Fruit fly (Drosophila melanogaster) whole organism, embryonic: ENCODE results near the gene Nelf-E.

Source experiments
- CG10543 ChIP-seq: fragments of 200-800 bp; sonication (Bioruptor generic); optimal IDR thresholded peaks from 3 replicates; lab custom pipeline; 2017; ENCODE audit warnings: missing biosample characterization, mild to moderate bottlenecking, missing genetic modification characterization, moderate library complexity
- CG1233 ChIP-seq: fragments of 200-800 bp; sonication (Bioruptor generic); optimal IDR thresholded peaks from 4 replicates; lab custom pipeline; 2018; ENCODE audit warnings: missing biosample characterization, mild to moderate bottlenecking, missing genetic modification characterization
- CG14441 ChIP-seq: fragments of 200-800 bp; sonication (Bioruptor generic); IDR thresholded peaks from 2 replicates; pipeline ENCODE4 v1.3.6; 2022; ENCODE audit warnings: missing biosample characterization, missing genetic modification characterization
- CG15269 ChIP-seq: fragments of 200-800 bp; sonication (Bioruptor generic); optimal IDR thresholded peaks from 2 replicates; lab custom pipeline; 2018; ENCODE audit warnings: missing biosample characterization, mild to moderate bottlenecking, missing genetic modification characterization, moderate library complexity
- CG1647 ChIP-seq: fragments of 200-800 bp; sonication (Bioruptor generic); optimal IDR thresholded peaks from 3 replicates; lab custom pipeline; 2016; ENCODE audit warnings: missing biosample characterization, missing genetic modification characterization
- CG17385 ChIP-seq: fragments of 200-800 bp; sonication (Bioruptor generic); optimal IDR thresholded peaks from 3 replicates; lab custom pipeline; 2018; ENCODE audit warnings: missing biosample characterization, mild to moderate bottlenecking, missing genetic modification characterization
- CG2199 ChIP-seq: fragments of 200-800 bp; sonication (Bioruptor generic); IDR thresholded peaks from 3 replicates; pipeline ENCODE4 v1.3.6; 2022; ENCODE audit warnings: missing biosample characterization, missing genetic modification characterization
- CG2678 ChIP-seq: fragments of 200-800 bp; sonication (Bioruptor generic); optimal IDR thresholded peaks from 3 replicates; lab custom pipeline; 2019; ENCODE audit warnings: missing biosample characterization, mild to moderate bottlenecking, missing genetic modification characterization, moderate library complexity
- CG32532 ChIP-seq: fragments of 200-800 bp; sonication (Bioruptor generic); IDR thresholded peaks from 2 replicates; pipeline ENCODE4 v1.3.6; 2022; ENCODE audit warnings: missing biosample characterization, missing genetic modification characterization
- CG4360 ChIP-seq: fragments of 200-800 bp; sonication (Bioruptor generic); IDR thresholded peaks from 2 replicates; pipeline ENCODE4 v1.3.6; 2022; ENCODE audit warnings: missing biosample characterization, missing genetic modification characterization
- CG4617 ChIP-seq: fragments of 200-800 bp; sonication (Bioruptor generic); optimal IDR thresholded peaks from 3 replicates; lab custom pipeline; 2016; ENCODE audit warnings: missing biosample characterization, missing genetic modification characterization, borderline replicate concordance
- CG6689 ChIP-seq: fragments of 200-800 bp; sonication (Bioruptor generic); IDR thresholded peaks from 2 replicates; pipeline ENCODE4 v1.3.6; 2022; ENCODE audit warnings: missing biosample characterization, missing genetic modification characterization
- CG6791 ChIP-seq: fragments of 200-800 bp; sonication (Bioruptor generic); IDR thresholded peaks from 3 replicates; pipeline ENCODE4 v1.3.6; 2022; ENCODE audit warnings: missing biosample characterization, missing genetic modification characterization; ENCODE audit not compliant: partially characterized antibody
- CG9932 ChIP-seq: fragments of 200-800 bp; sonication (Bioruptor generic); IDR thresholded peaks from 2 replicates; pipeline ENCODE4 v1.3.6; 2022; ENCODE audit warnings: missing biosample characterization, missing genetic modification characterization
- CoRest ChIP-seq: fragments of 200-800 bp; sonication (Bioruptor generic); optimal IDR thresholded peaks from 3 replicates; lab custom pipeline; 2018; ENCODE audit warnings: missing biosample characterization, mild to moderate bottlenecking, missing genetic modification characterization, moderate library complexity
- D19A ChIP-seq: fragments of 200-800 bp; optimal IDR thresholded peaks from 3 replicates; lab custom pipeline; 2019; ENCODE audit warnings: missing biosample characterization, mild to moderate bottlenecking, missing genetic modification characterization, moderate library complexity
- D19B ChIP-seq: fragments of 200-800 bp; sonication (Bioruptor generic); optimal IDR thresholded peaks from 2 replicates; lab custom pipeline; 2017; ENCODE audit warnings: missing biosample characterization, mild to moderate bottlenecking, missing genetic modification characterization
- Drgx ChIP-seq: fragments of 200-800 bp; sonication (Bioruptor generic); IDR thresholded peaks from 2 replicates; pipeline ENCODE4 v1.3.6; 2022; ENCODE audit warnings: missing biosample characterization, missing genetic modification characterization
- Ets65A ChIP-seq: fragments of 200-800 bp; sonication (Bioruptor generic); peaks from one replicate; lab custom pipeline; 2016; ENCODE audit warnings: missing biosample characterization, missing genetic modification characterization
- Gug ChIP-seq: fragments of 200-800 bp; sonication (Bioruptor generic); IDR thresholded peaks from 4 replicates; pipeline ENCODE4 v1.3.6; 2022; ENCODE audit warnings: missing biosample characterization, missing genetic modification characterization
- Max ChIP-seq: fragments of 200-800 bp; sonication (Bioruptor generic); optimal IDR thresholded peaks from 2 replicates; lab custom pipeline; 2016; ENCODE audit warnings: missing biosample characterization, mild to moderate bottlenecking, missing genetic modification characterization
- Med ChIP-seq: fragments of 200-800 bp; sonication (Bioruptor generic); peaks from one replicate; lab custom pipeline; 2016; ENCODE audit warnings: missing biosample characterization, missing genetic modification characterization, mild to moderate bottlenecking, inconsistent platforms, moderate library complexity
- Oli ChIP-seq: fragments of 200-800 bp; sonication (Bioruptor generic); optimal IDR thresholded peaks from 2 replicates; lab custom pipeline; 2018; ENCODE audit warnings: missing biosample characterization, mild to moderate bottlenecking, missing genetic modification characterization, moderate library complexity
- Stat92E ChIP-seq, 3 experiments: fragments of >200 bp in 2 of 3; fragments of 200-800 bp in 1 of 3; sonication (Bioruptor generic) in 1 of 3; optimal IDR thresholded peaks; 2 replicates each; lab custom pipeline; 2017 to 2019; ENCODE audit warnings: missing biosample characterization in 3 of 3, missing genetic modification characterization in 3 of 3, mild to moderate bottlenecking in 1 of 3, moderate library complexity in 1 of 3
- bsh ChIP-seq, 2 experiments: fragments of 200-800 bp; sonication (Bioruptor generic); optimal IDR thresholded peaks; 2 replicates each; lab custom pipeline; 2017 to 2018; ENCODE audit warnings: mild to moderate bottlenecking in 2 of 2, missing biosample characterization in 2 of 2, missing genetic modification characterization in 2 of 2, moderate library complexity in 1 of 2
- chinmo ChIP-seq: fragments of 200-800 bp; sonication (Bioruptor generic); IDR thresholded peaks from 4 replicates; pipeline ENCODE4 v1.3.6; 2022; ENCODE audit warnings: missing biosample characterization, missing genetic modification characterization; ENCODE audit not compliant: partially characterized antibody
- ci ChIP-seq: fragments of 200-800 bp; sonication (Bioruptor generic); IDR thresholded peaks from 3 replicates; pipeline ENCODE4 v1.3.6; 2022; ENCODE audit warnings: missing biosample characterization, missing genetic modification characterization
- croc ChIP-seq: fragments of 200-800 bp; sonication (Bioruptor generic); conservative IDR thresholded peaks from 3 replicates; pipeline ENCODE4 v1.3.6; 2022; ENCODE audit warnings: missing biosample characterization, missing genetic modification characterization
- crol ChIP-seq: fragments of 200-800 bp; sonication (Bioruptor generic); IDR thresholded peaks from 2 replicates; pipeline ENCODE4 v1.3.6; 2022; ENCODE audit warnings: missing biosample characterization, missing genetic modification characterization
- dpn ChIP-seq, 2 experiments: fragments of 200-800 bp; sonication (Bioruptor generic); optimal IDR thresholded peaks; 3 replicates each; lab custom pipeline; 2016; ENCODE audit warnings: missing biosample characterization in 2 of 2, missing genetic modification characterization in 2 of 2
- dysf ChIP-seq: fragments of 200-800 bp; sonication (Bioruptor generic); IDR thresholded peaks from 3 replicates; pipeline ENCODE4 v1.3.6; 2022; ENCODE audit warnings: missing biosample characterization, missing genetic modification characterization
- fru ChIP-seq: fragments of >200 bp; optimal IDR thresholded peaks from 2 replicates; lab custom pipeline; 2017
- grau ChIP-seq: fragments of 200-800 bp; optimal IDR thresholded peaks from 3 replicates; lab custom pipeline; 2019; ENCODE audit warnings: missing biosample characterization, mild to moderate bottlenecking, missing genetic modification characterization, moderate library complexity
- gsb ChIP-seq: fragments of 200-800 bp; sonication (Bioruptor generic); IDR thresholded peaks from 2 replicates; pipeline ENCODE4 v1.3.6; 2022; ENCODE audit warnings: missing biosample characterization, missing genetic modification characterization
- kah ChIP-seq: fragments of 200-800 bp; sonication (Bioruptor generic); optimal IDR thresholded peaks from 2 replicates; lab custom pipeline; 2018; ENCODE audit warnings: missing biosample characterization, mild to moderate bottlenecking, missing genetic modification characterization
- org-1 ChIP-seq: fragments of 200-800 bp; sonication (Bioruptor generic); optimal IDR thresholded peaks from 2 replicates; lab custom pipeline; 2017; ENCODE audit warnings: missing biosample characterization, missing genetic modification characterization
- p53 ChIP-seq: fragments of 200-800 bp; sonication (Bioruptor generic); optimal IDR thresholded peaks from 2 replicates; lab custom pipeline; 2016; ENCODE audit warnings: missing biosample characterization, missing genetic modification characterization
- pan ChIP-seq, 4 experiments: fragments of >200 bp in 3 of 4; fragments of 200-800 bp in 1 of 4; sonication (Bioruptor generic) in 1 of 4; optimal IDR thresholded peaks in 3 of 4; IDR thresholded peaks in 1 of 4; 2 replicates each; pipeline versions ENCODE4 v1.3.6 to Lab custom; 2017 to 2022; ENCODE audit warnings: missing biosample characterization in 2 of 4, missing genetic modification characterization in 2 of 4, mixed read lengths in 1 of 4
- row ChIP-seq: fragments of 200-800 bp; sonication (Bioruptor generic); IDR thresholded peaks from 3 replicates; pipeline ENCODE4 v1.3.6; 2022; ENCODE audit warnings: missing biosample characterization, missing genetic modification characterization
- sens ChIP-seq: fragments of 200-800 bp; sonication (Bioruptor generic); peaks from one replicate; lab custom pipeline; 2016; ENCODE audit warnings: missing biosample characterization, missing genetic modification characterization
- slbo ChIP-seq: fragments of 200-800 bp; sonication (Bioruptor generic); IDR thresholded peaks from 2 replicates; pipeline ENCODE4 v1.3.6; 2022; ENCODE audit warnings: missing biosample characterization, missing genetic modification characterization
- so ChIP-seq: fragments of 200-800 bp; sonication (Bioruptor generic); IDR thresholded peaks from 3 replicates; pipeline ENCODE4 v1.3.6; 2022; ENCODE audit warnings: missing biosample characterization, missing genetic modification characterization
- z ChIP-seq: fragments of 200-800 bp; sonication (Bioruptor generic); IDR thresholded peaks from 3 replicates; pipeline ENCODE4 v1.3.6; 2022; ENCODE audit warnings: missing biosample characterization, missing genetic modification characterization

The Nelf-E gene

DNA sequence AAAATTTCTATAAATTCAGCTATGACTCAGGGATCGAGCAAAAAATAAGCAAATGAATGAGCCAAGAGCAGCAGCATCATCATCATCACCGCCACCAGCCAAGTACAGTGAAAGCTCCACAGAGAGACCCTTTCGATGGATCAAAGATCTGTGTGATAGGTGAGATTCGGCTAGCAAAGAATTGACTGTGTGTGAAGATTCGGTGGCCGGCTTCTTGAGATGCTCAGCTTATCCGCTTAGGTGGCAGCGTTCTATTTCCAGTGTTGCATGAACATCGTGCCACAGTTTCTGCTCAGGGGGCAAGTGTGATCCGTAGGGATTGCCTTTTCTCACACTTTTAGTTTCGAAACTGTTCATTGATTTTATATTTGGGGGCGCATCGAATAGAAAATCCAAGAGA, 47.6 kb downstream of the Nelf-E start (continued):
- TF ChIP-seq pan (optimal IDR thresholded peaks at IDR 0.05; lab: Kevin White, UChicago), result no peak
- TF ChIP-seq pan (GFP tag; optimal IDR thresholded peaks at IDR 0.05 in 1 of 2, IDR thresholded peaks at IDR 0.05 in 1 of 2), result peak in 1 of 2 experiments; percentile 30
- peak; percentile 56 for TF ChIP-seq Med
- TF ChIP-seq CG9932 (GFP tag; lab: Robert Waterston, UW), result peak; percentile 56; the same call in 1 of the 2 replicates
- TF ChIP-seq Oli (tag; lab: Kevin White, UChicago), result peak; percentile 18
- TF ChIP-seq org-1 (GFP tag; lab: Kevin White, UChicago), result peak; percentile 16
- 0 out of 3 replicates have a peak, but pooled peaks have one; percentile 23 for TF ChIP-seq z (GFP tag; lab: Robert Waterston, UW)
- TF ChIP-seq bsh (GFP tag; optimal IDR thresholded peaks at IDR 0.05; lab: Kevin White, UChicago), result peak in 1 of 2 experiments; percentile 11
- no peak for TF ChIP-seq CG1647
- TF ChIP-seq CG2678 (tag; lab: Kevin White, UChicago), result peak; percentile 4
- TF ChIP-seq CoRest (tag; lab: Kevin White, UChicago), result no peak
- peak; percentile 61 for TF ChIP-seq row (GFP tag; lab: Robert Waterston, UW)
- peak; percentile 42; the same call in 1 of the 2 replicates for TF ChIP-seq CG32532 (GFP tag; lab: Robert Waterston, UW)
- TF ChIP-seq gsb (GFP tag; lab: Robert Waterston, UW), result peak; percentile 27; the same call in 1 of the 2 replicates
- TF ChIP-seq p53 (GFP tag; lab: Kevin White, UChicago), result no peak
- TF ChIP-seq CG15269 (tag; lab: Kevin White, UChicago), result peak; percentile 3
- TF ChIP-seq slbo (GFP tag; lab: Robert Waterston, UW), result 0 out of 2 replicates have a peak, but pooled peaks have one; percentile 34
- peak; percentile 91 for TF ChIP-seq grau (tag; lab: Kevin White, UChicago)
- peak; percentile 3 for TF ChIP-seq CG17385 (GFP tag; lab: Kevin White, UChicago)
- no peak for TF ChIP-seq Stat92E (GFP tag; optimal IDR thresholded peaks at IDR 0.05; lab: Kevin White, UChicago)
- peak in 1 of 2 experiments; percentile 2 for TF ChIP-seq dpn (GFP tag; optimal IDR thresholded peaks at IDR 0.05; lab: Kevin White, UChicago)
- 0 out of 2 replicates have a peak, but pooled peaks have one; percentile 15 for TF ChIP-seq CG6689
- TF ChIP-seq Gug (GFP tag; lab: Robert Waterston, UW), result peak; percentile 42; the same call in 2 of the 4 replicates
- TF ChIP-seq ci (GFP tag; lab: Robert Waterston, UW), result peak; percentile 54; the same call in 1 of the 3 replicates
- TF ChIP-seq CG1233 (GFP tag; lab: Kevin White, UChicago), result no peak
- peak; percentile 81 for TF ChIP-seq CG10543 (GFP tag; lab: Kevin White, UChicago)
- peak; percentile 62 for TF ChIP-seq kah (GFP tag; lab: Kevin White, UChicago)
- TF ChIP-seq D19A, result no peak
- TF ChIP-seq so, result peak; percentile 23; the same call in 1 of the 3 replicates
- no peak for TF ChIP-seq CG4617
- no peak for TF ChIP-seq croc (GFP tag; lab: Robert Waterston, UW)
- no peak for TF ChIP-seq CG4360 (GFP tag; lab: Robert Waterston, UW)
- peak; percentile 50; the same call in 1 of the 3 replicates for TF ChIP-seq dysf (GFP tag; lab: Robert Waterston, UW)

DNA sequence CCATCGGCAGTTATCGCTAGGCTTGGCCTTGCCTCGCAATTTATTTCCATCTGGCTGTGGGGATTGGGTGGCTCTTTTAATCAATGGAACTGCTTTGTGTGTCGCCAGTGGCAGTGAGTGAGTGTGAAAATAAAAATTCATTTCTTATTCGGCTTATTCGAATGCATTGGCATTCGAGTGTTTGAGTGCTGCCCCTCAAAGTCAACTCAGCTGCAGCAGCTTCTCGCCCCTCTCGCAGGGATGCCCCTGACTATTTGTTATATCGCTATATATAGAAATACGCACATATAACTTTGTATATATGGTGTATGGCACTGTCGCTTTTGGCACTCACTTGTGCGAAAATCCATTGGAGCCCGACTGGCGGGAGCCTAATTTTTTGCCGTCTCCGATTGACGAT, 49.8 kb downstream of the Nelf-E start:
- TF ChIP-seq Med, result peak; percentile 49
- 0 out of 2 replicates have a peak, but pooled peaks have one; percentile 15 for TF ChIP-seq gsb (GFP tag; lab: Robert Waterston, UW)
- TF ChIP-seq CG2199 (GFP tag; lab: Robert Waterston, UW), result 0 out of 3 replicates have a peak, but pooled peaks have one; percentile 24
- TF ChIP-seq CG14441 (GFP tag; lab: Robert Waterston, UW), result 0 out of 2 replicates have a peak, but pooled peaks have one; percentile 15
- 0 out of 2 replicates have a peak, but pooled peaks have one; percentile 23 for TF ChIP-seq crol (GFP tag; lab: Robert Waterston, UW)
- TF ChIP-seq CG6791 (GFP tag; lab: Robert Waterston, UW), result no peak
- TF ChIP-seq so, result 0 out of 3 replicates have a peak, but pooled peaks have one; percentile 12
- no peak for TF ChIP-seq D19B (GFP tag; lab: Kevin White, UChicago)
- TF ChIP-seq CG32532 (GFP tag; lab: Robert Waterston, UW), result 0 out of 2 replicates have a peak, but pooled peaks have one; percentile 20
- TF ChIP-seq Drgx (GFP tag; lab: Robert Waterston, UW), result peak; percentile 20; the same call in 1 of the 2 replicates
- no peak for TF ChIP-seq fru (lab: Kevin White, UChicago)
- peak; percentile 12 for TF ChIP-seq Ets65A
- TF ChIP-seq z (GFP tag; lab: Robert Waterston, UW), result no peak
- TF ChIP-seq Max (GFP tag; lab: Kevin White, UChicago), result no peak
- TF ChIP-seq sens (GFP tag; lab: Kevin White, UChicago), result peak; percentile 20
- 0 out of 4 replicates have a peak, but pooled peaks have one; percentile 44 for TF ChIP-seq chinmo (GFP tag; lab: Robert Waterston, UW)
- TF ChIP-seq, all 482 proteins: peak for 11
